Worm (Caenorhabditis elegans) whole organism, midembryonic: ENCODE results near the gene T24C12.1.

Experiments
- T22C8.4 ChIP-seq: fragments of 200-800 bp; sonication (Bioruptor generic); IDR thresholded peaks from 2 replicates; pipeline ENCODE4 v1.3.6; 2022; ENCODE audit warnings: missing genetic modification characterization, missing compliant biosample characterization
- cog-1 ChIP-seq: sonication (generic microtip); optimal IDR thresholded peaks from 2 replicates; lab custom pipeline; 2016; ENCODE audit warnings: missing genetic modification characterization, missing compliant biosample characterization
- flt-1 ChIP-seq: fragments of 200-800 bp; sonication (Bioruptor generic); IDR thresholded peaks from 2 replicates; pipeline ENCODE4 v1.3.6; 2022; ENCODE audit warnings: missing genetic modification characterization, missing compliant biosample characterization
- klf-2 ChIP-seq: fragments of 200-800 bp; sonication (Bioruptor generic); conservative IDR thresholded peaks from 2 replicates; pipeline ENCODE4 v1.3.6; 2022; ENCODE audit warnings: missing genetic modification reagents, missing genetic modification characterization, missing compliant biosample characterization
- med-1 ChIP-seq: sonication (generic microtip); optimal IDR thresholded peaks from 2 replicates; lab custom pipeline; 2017; ENCODE audit warnings: missing genetic modification characterization, mild to moderate bottlenecking, missing compliant biosample characterization, antibody characterized with exemption, missing genetic modification reagents; ENCODE audit not compliant: insufficient read depth
- ref-1 ChIP-seq: fragments of 200-800 bp; sonication (Bioruptor generic); conservative IDR thresholded peaks from 2 replicates; pipeline ENCODE4 v1.3.6; 2022; ENCODE audit warnings: missing genetic modification reagents, missing genetic modification characterization, missing compliant biosample characterization
- tab-1 ChIP-seq: fragments of 200-800 bp; sonication (Bioruptor generic); IDR thresholded peaks from 2 replicates; pipeline ENCODE4 v1.3.6; 2022; ENCODE audit warnings: missing genetic modification characterization, missing compliant biosample characterization
- ztf-23 ChIP-seq: fragments of 200-800 bp; sonication (Bioruptor generic); IDR thresholded peaks from 2 replicates; pipeline ENCODE4 v1.3.6; 2022; ENCODE audit warnings: missing genetic modification reagents, missing genetic modification characterization, missing compliant biosample characterization
- ztf-29 ChIP-seq: fragments of 200-800 bp; sonication (Bioruptor generic); IDR thresholded peaks from 2 replicates; pipeline ENCODE4 v1.3.6; 2022; ENCODE audit warnings: missing genetic modification reagents, missing genetic modification characterization, missing compliant biosample characterization

The T24C12.1 gene

ce11 chrX:2219453-2219852, 20.2 kb downstream of the T24C12.1 start:
- no peak for TF ChIP-seq flt-1
- TF ChIP-seq ztf-29 (GFP tag; lab: Robert Waterston, UW), result no peak
- no peak for TF ChIP-seq ztf-23 (GFP tag; lab: Robert Waterston, UW)
- TF ChIP-seq ref-1 (GFP tag; lab: Robert Waterston, UW), result no peak
- no peak for TF ChIP-seq tab-1
- no peak for TF ChIP-seq cog-1 (tag; lab: Kevin White, UChicago)
- no peak for TF ChIP-seq med-1 (GFP tag; lab: Kevin White, UChicago)
- TF ChIP-seq T22C8.4 (GFP tag; lab: Robert Waterston, UW), result no peak
- TF ChIP-seq klf-2 (GFP tag; lab: Robert Waterston, UW), result no peak

DNA sequence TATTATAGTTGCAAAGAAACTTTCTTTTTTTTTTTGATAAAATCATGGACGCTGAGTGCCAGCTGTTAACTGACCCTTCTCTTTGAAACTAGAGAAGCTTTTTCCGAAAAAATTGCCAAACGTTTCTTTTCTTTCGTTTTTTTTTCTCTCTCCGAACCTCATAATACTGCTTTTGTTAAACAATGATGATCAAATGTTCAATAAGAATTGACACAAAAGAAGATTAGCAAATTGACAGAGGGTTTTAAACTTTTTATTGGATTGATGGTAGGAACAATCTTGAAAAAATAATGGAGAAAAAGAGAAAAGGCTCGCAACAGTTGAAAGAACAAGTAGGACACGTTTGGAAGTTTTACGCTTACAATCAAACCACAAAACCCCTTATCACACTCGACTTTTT, 21.6 kb downstream of the T24C12.1 start, which contains the start of gene hex-1:
Gene hex-1 (plus strand): TSS at position 301 of the 400 bp plus-strand sequence.
- TF ChIP-seq med-1 (GFP tag; lab: Kevin White, UChicago) (no peak), ztf-23 (GFP tag; lab: Robert Waterston, UW) (no peak), ztf-29 (GFP tag; lab: Robert Waterston, UW) (no peak), cog-1 (tag; lab: Kevin White, UChicago) (no peak), flt-1 (no peak), T22C8.4 (GFP tag; lab: Robert Waterston, UW) (no peak), tab-1 (no peak), klf-2 (GFP tag; lab: Robert Waterston, UW) (no peak), ref-1 (GFP tag; lab: Robert Waterston, UW) (no peak)

- TF ChIP-seq flt-1 (peak; percentile 90), med-1 (GFP tag; lab: Kevin White, UChicago) (peak; percentile 43), tab-1 (peak; percentile 84), ref-1 (GFP tag; lab: Robert Waterston, UW) (peak; percentile 80), T22C8.4 (GFP tag; lab: Robert Waterston, UW) (peak; percentile 81), ztf-29 (GFP tag; lab: Robert Waterston, UW) (peak; percentile 80), cog-1 (tag; lab: Kevin White, UChicago) (peak; percentile 81), ztf-23 (GFP tag; lab: Robert Waterston, UW) (peak; percentile 90), klf-2 (GFP tag; lab: Robert Waterston, UW) (peak; percentile 87)
These were observed 27.7 kb downstream of the T24C12.1 start for ce11 chrX:2226875-2227355.

ce11 chrX:2229305-2230172, 30.3 kb downstream of the T24C12.1 start, which contains the start of gene lin-32:
lin-32 (minus strand) TSS chrX:2230122.
- TF ChIP-seq tab-1, result no peak
- TF ChIP-seq cog-1 (tag; lab: Kevin White, UChicago), result no peak
- TF ChIP-seq flt-1, result no peak
- no peak for TF ChIP-seq klf-2 (GFP tag; lab: Robert Waterston, UW)
- no peak for TF ChIP-seq ztf-23 (GFP tag; lab: Robert Waterston, UW)
- no peak for TF ChIP-seq T22C8.4 (GFP tag; lab: Robert Waterston, UW)
- TF ChIP-seq med-1 (GFP tag; lab: Kevin White, UChicago), result no peak
- no peak for TF ChIP-seq ref-1 (GFP tag; lab: Robert Waterston, UW)
- no peak for TF ChIP-seq ztf-29 (GFP tag; lab: Robert Waterston, UW)

DNA sequence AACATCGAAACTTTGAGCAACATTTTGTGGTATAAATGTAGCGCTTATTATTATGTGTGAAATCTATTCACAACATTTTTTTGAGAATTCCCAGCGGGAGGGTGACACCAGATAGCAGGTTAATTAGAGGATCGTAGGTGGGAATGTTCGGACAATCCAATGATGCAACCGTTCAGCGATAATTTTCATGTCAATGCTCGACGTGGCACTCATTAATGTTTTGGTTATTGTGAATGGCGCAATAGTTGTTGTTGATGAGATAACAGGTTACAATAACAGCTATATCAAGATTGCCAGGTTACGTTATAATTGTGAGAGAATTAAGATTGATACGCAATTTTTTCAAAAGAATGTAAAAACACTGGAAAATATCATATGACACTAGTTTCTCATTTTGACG, 32.1 kb downstream of the T24C12.1 start:
- TF ChIP-seq ztf-23 (GFP tag; lab: Robert Waterston, UW) (no peak), flt-1 (no peak), med-1 (GFP tag; lab: Kevin White, UChicago) (no peak), klf-2 (GFP tag; lab: Robert Waterston, UW) (no peak), ztf-29 (GFP tag; lab: Robert Waterston, UW) (no peak), T22C8.4 (GFP tag; lab: Robert Waterston, UW) (no peak), ref-1 (GFP tag; lab: Robert Waterston, UW) (no peak), cog-1 (tag; lab: Kevin White, UChicago) (no peak), tab-1 (no peak)

DNA sequence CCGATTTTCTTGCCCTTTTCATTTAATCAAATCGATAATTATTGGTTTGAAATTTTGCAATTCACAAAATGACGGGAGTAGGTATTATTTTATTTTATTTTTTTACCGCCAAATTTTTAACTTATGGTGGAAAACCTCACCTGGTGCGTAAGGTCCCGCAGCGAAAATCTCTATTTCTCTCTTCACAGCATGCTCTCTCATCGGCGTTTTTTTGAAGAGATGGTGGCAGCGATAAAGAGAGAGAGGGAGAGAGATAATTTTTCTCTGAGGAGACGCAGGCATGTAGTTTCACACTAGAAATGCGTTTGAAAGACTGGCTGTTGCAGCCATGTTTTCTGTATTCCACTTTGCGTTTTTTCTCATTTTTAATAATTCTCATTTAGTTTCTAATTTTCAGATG, 34.7 kb downstream of the T24C12.1 start, which contains the start of gene T14F9.2:
Gene T14F9.2 (plus strand): TSS at position 396 of the 400 bp plus-strand sequence.
- TF ChIP-seq klf-2 (GFP tag; lab: Robert Waterston, UW) (no peak), tab-1 (no peak), ref-1 (GFP tag; lab: Robert Waterston, UW) (no peak), ztf-23 (GFP tag; lab: Robert Waterston, UW) (no peak), ztf-29 (GFP tag; lab: Robert Waterston, UW) (no peak), T22C8.4 (GFP tag; lab: Robert Waterston, UW) (no peak), cog-1 (tag; lab: Kevin White, UChicago) (no peak), med-1 (GFP tag; lab: Kevin White, UChicago) (no peak)

ce11 chrX:2237438-2237961, 38.3 kb downstream of the T24C12.1 start, which contains the start of gene vha-15:
vha-15 (plus strand) TSS chrX:2237911.
- TF ChIP-seq ztf-23 (GFP tag; lab: Robert Waterston, UW) (0 out of 2 replicates have a peak, but pooled peaks have one; percentile 15), cog-1 (tag; lab: Kevin White, UChicago) (peak; percentile 62), klf-2 (GFP tag; lab: Robert Waterston, UW) (no peak), ztf-29 (GFP tag; lab: Robert Waterston, UW) (no peak), T22C8.4 (GFP tag; lab: Robert Waterston, UW) (peak; percentile 85), med-1 (GFP tag; lab: Kevin White, UChicago) (no peak)

- TF ChIP-seq med-1 (GFP tag; lab: Kevin White, UChicago) (no peak), ztf-23 (GFP tag; lab: Robert Waterston, UW) (no peak), ztf-29 (GFP tag; lab: Robert Waterston, UW) (no peak), cog-1 (tag; lab: Kevin White, UChicago) (no peak), T22C8.4 (GFP tag; lab: Robert Waterston, UW) (no peak), ref-1 (GFP tag; lab: Robert Waterston, UW) (no peak), tab-1 (no peak), flt-1 (no peak), klf-2 (GFP tag; lab: Robert Waterston, UW) (no peak)
These were observed 42.0 kb downstream of the T24C12.1 start for ce11 chrX:2241147-2241798.
